Worm (Caenorhabditis elegans) whole organism, late embryonic: Measurements from ENCODE around the gene snt-5.

ENCODE experiments used
- F13H6.1 ChIP-seq: sonication (generic microtip); optimal IDR thresholded peaks from 2 replicates; lab custom pipeline; 2016; ENCODE audit warnings: missing genetic modification characterization, missing compliant biosample characterization
- K02D7.2 ChIP-seq: sonication (generic microtip); optimal IDR thresholded peaks from 2 replicates; lab custom pipeline; 2017; ENCODE audit warnings: mild to moderate bottlenecking, missing genetic modification characterization, missing compliant biosample characterization
- K09A11.1 ChIP-seq: sonication (generic microtip); optimal IDR thresholded peaks from 2 replicates; lab custom pipeline; 2017; ENCODE audit warnings: antibody characterized with exemption, mild to moderate bottlenecking, missing genetic modification characterization, missing compliant biosample characterization; ENCODE audit not compliant: insufficient read depth
- ama-1 ChIP-seq: fragments of 150-350 bp; optimal IDR thresholded peaks from 2 replicates; lab custom pipeline; 2014
- ceh-14 ChIP-seq: sonication (generic microtip); optimal IDR thresholded peaks from 2 replicates; lab custom pipeline; 2016; ENCODE audit warnings: missing genotype, missing genetic modification characterization, missing compliant biosample characterization
- ceh-18 ChIP-seq: sonication (generic microtip); optimal IDR thresholded peaks from 2 replicates; lab custom pipeline; 2016; ENCODE audit warnings: missing genetic modification characterization, missing compliant biosample characterization
- ceh-19 ChIP-seq: fragments of 200-800 bp; sonication (Bioruptor generic); optimal IDR thresholded peaks from 2 replicates; lab custom pipeline; 2018; ENCODE audit warnings: mild to moderate bottlenecking, missing genetic modification characterization, missing compliant biosample characterization
- ceh-22 ChIP-seq: sonication (generic microtip); optimal IDR thresholded peaks from 2 replicates; lab custom pipeline; 2017; ENCODE audit warnings: missing biosample characterization, missing genetic modification characterization
- ceh-24 ChIP-seq: sonication (generic microtip); optimal IDR thresholded peaks from 2 replicates; lab custom pipeline; 2016; ENCODE audit warnings: mild to moderate bottlenecking, missing genetic modification characterization, missing compliant biosample characterization
- ceh-31 ChIP-seq: sonication (generic microtip); optimal IDR thresholded peaks from 2 replicates; lab custom pipeline; 2016; ENCODE audit warnings: missing genetic modification characterization, missing compliant biosample characterization
- ceh-48 ChIP-seq: sonication (generic microtip); optimal IDR thresholded peaks from 2 replicates; lab custom pipeline; 2016; ENCODE audit warnings: missing genetic modification characterization, inconsistent platforms, missing compliant biosample characterization
- ceh-6 ChIP-seq: fragments of 200-800 bp; sonication (Bioruptor generic); optimal IDR thresholded peaks from 2 replicates; lab custom pipeline; 2018; ENCODE audit warnings: mild to moderate bottlenecking, missing genetic modification characterization, missing compliant biosample characterization
- che-1 ChIP-seq: sonication (generic microtip); optimal IDR thresholded peaks from 2 replicates; lab custom pipeline; 2016; ENCODE audit warnings: mild to moderate bottlenecking, missing genetic modification characterization, missing compliant biosample characterization
- dmd-4 ChIP-seq: sonication (generic microtip); optimal IDR thresholded peaks from 2 replicates; lab custom pipeline; 2016; ENCODE audit warnings: borderline replicate concordance, missing genetic modification characterization, missing compliant biosample characterization
- dve-1 ChIP-seq: sonication (generic microtip); optimal IDR thresholded peaks from 2 replicates; lab custom pipeline; 2017; ENCODE audit warnings: antibody characterized with exemption, mild to moderate bottlenecking, missing genetic modification characterization, missing compliant biosample characterization
- eyg-1 ChIP-seq: sonication (generic microtip); optimal IDR thresholded peaks from 2 replicates; lab custom pipeline; 2016; ENCODE audit warnings: missing genotype, missing genetic modification characterization, missing compliant biosample characterization
- fkh-10 ChIP-seq: fragments of 150-350 bp; optimal IDR thresholded peaks from 2 replicates; lab custom pipeline; 2014; ENCODE audit warnings: missing biosample characterization, missing genetic modification reagents, missing genetic modification characterization
- gmeb-2 ChIP-seq: sonication (generic microtip); optimal IDR thresholded peaks from 2 replicates; lab custom pipeline; 2016; ENCODE audit warnings: missing genetic modification characterization, inconsistent platforms, missing compliant biosample characterization
- hlh-15 ChIP-seq: sonication (generic microtip); optimal IDR thresholded peaks from 2 replicates; lab custom pipeline; 2016; ENCODE audit warnings: missing genetic modification characterization, missing compliant biosample characterization
- hlh-6 ChIP-seq: sonication (generic microtip); optimal IDR thresholded peaks from 2 replicates; lab custom pipeline; 2016; ENCODE audit warnings: missing genotype, missing genetic modification characterization, missing compliant biosample characterization
- nfya-1 ChIP-seq: sonication (generic microtip); optimal IDR thresholded peaks from 2 replicates; lab custom pipeline; 2017; ENCODE audit warnings: missing genetic modification characterization, mild to moderate bottlenecking, missing compliant biosample characterization, antibody characterized with exemption, moderate library complexity
- odd-2 ChIP-seq: sonication (generic microtip); optimal IDR thresholded peaks from 2 replicates; lab custom pipeline; 2017; ENCODE audit warnings: antibody characterized with exemption, mild to moderate bottlenecking, missing genetic modification characterization, missing compliant biosample characterization
- pag-3 ChIP-seq: sonication (generic microtip); optimal IDR thresholded peaks from 2 replicates; lab custom pipeline; 2016; ENCODE audit warnings: missing compliant biosample characterization, missing genetic modification characterization, borderline replicate concordance
- pha-4 ChIP-seq: fragments of 150-350 bp; optimal IDR thresholded peaks from 2 replicates; lab custom pipeline; 2018; ENCODE audit warnings: missing biosample characterization, missing genetic modification reagents, missing genetic modification characterization
- pqm-1 ChIP-seq: sonication (generic microtip); optimal IDR thresholded peaks from 2 replicates; lab custom pipeline; 2016; ENCODE audit warnings: missing genetic modification characterization, missing compliant biosample characterization
- sdc-2 ChIP-seq: sonication (generic microtip); optimal IDR thresholded peaks from 2 replicates; lab custom pipeline; 2016; ENCODE audit warnings: missing genotype, missing genetic modification characterization, missing compliant biosample characterization
- sox-4 ChIP-seq: sonication (generic microtip); optimal IDR thresholded peaks from 2 replicates; lab custom pipeline; 2017; ENCODE audit warnings: mild to moderate bottlenecking, missing genetic modification characterization, inconsistent platforms, missing compliant biosample characterization
- ttx-3 ChIP-seq: sonication (generic microtip); optimal IDR thresholded peaks from 2 replicates; lab custom pipeline; 2016; ENCODE audit warnings: missing genetic modification reagents, missing genetic modification characterization, missing compliant biosample characterization
- unc-3 ChIP-seq, 2 experiments: fragments of 200-800 bp in 1 of 2; sonication (Bioruptor generic) in 1 of 2; sonication (generic microtip) in 1 of 2; conservative IDR thresholded peaks in 1 of 2; optimal IDR thresholded peaks in 1 of 2; 2 replicates each; pipeline versions ENCODE4 v1.3.6 to Lab custom; 2016 to 2022; ENCODE audit warnings: missing compliant biosample characterization in 2 of 2, missing genetic modification characterization in 2 of 2, missing genetic modification reagents in 1 of 2
- unc-42 ChIP-seq: sonication (generic microtip); optimal IDR thresholded peaks from 2 replicates; lab custom pipeline; 2016; ENCODE audit warnings: missing genotype, missing genetic modification characterization, missing compliant biosample characterization
- zip-5 ChIP-seq: sonication (generic microtip); optimal IDR thresholded peaks from 2 replicates; lab custom pipeline; 2016; ENCODE audit warnings: missing genetic modification characterization, missing compliant biosample characterization
- ztf-16 ChIP-seq: sonication (generic microtip); optimal IDR thresholded peaks from 2 replicates; lab custom pipeline; 2017; ENCODE audit warnings: missing genetic modification characterization, missing compliant biosample characterization

Gene snt-5

DNA sequence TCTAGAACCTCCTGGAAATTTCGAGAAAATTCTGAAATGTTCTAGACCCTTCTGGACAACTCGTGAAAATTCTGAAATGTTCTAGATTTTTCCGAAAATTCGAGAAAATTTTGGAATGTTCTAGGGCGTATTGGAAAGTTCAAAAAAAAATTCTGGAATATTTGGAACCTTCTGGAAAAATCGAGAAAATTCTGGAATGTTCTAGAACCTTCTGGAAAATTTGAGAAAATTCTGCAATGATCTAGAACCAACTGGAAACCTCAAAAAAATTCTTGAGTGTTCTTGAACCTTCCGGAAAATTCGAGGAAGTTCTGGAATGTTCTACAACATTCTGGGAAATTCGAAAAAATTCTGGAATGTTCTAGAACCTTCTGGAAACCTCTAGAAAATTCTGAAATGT, 59.0 kb downstream of the snt-5 start:
- no peak for TF ChIP-seq nfya-1 (tag; lab: Kevin White, UChicago)
- TF ChIP-seq ceh-24 (tag; lab: Kevin White, UChicago), result no peak
- no peak for TF ChIP-seq unc-3 (GFP tag; conservative IDR thresholded peaks at IDR 0.05; lab: Robert Waterston, UW)
- no peak for TF ChIP-seq unc-3 (tag; optimal IDR thresholded peaks at IDR 0.05; lab: Kevin White, UChicago)
- no peak for TF ChIP-seq hlh-15 (tag; lab: Kevin White, UChicago)
- no peak for TF ChIP-seq ceh-6 (GFP tag; lab: Kevin White, UChicago)
- no peak for TF ChIP-seq ceh-48
- no peak for TF ChIP-seq odd-2 (tag; lab: Kevin White, UChicago)
- TF ChIP-seq ceh-14, result no peak
- no peak for TF ChIP-seq gmeb-2 (tag; lab: Kevin White, UChicago)
- no peak for TF ChIP-seq pag-3 (tag; lab: Kevin White, UChicago)
- no peak for TF ChIP-seq ceh-19
- no peak for TF ChIP-seq F13H6.1 (tag; lab: Kevin White, UChicago)
- TF ChIP-seq pqm-1, result no peak
- no peak for TF ChIP-seq ttx-3 (tag; lab: Kevin White, UChicago)
- no peak for TF ChIP-seq che-1 (tag; lab: Kevin White, UChicago)
- no peak for TF ChIP-seq sdc-2 (tag; lab: Kevin White, UChicago)
- TF ChIP-seq K09A11.1 (tag; lab: Kevin White, UChicago), result no peak

DNA sequence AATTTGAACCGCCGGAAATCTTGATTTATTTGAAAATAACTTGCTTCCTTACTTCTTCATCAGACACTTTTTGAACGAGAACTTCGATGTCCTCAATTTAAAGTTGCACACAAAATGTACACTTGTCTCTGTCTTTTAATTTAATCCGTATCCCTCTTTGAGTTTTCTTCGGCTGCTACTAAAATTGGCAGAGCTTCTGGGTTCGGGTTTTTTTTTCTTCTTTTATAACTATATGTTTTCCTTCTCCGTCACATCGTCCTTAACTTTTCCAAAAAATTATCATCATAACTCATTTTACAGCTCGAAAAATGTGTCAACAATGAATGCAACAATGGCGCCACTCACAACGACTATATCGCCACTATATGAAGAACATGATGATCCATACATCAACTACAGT, 59.5 kb downstream of the snt-5 start, which contains the start of gene glb-33:
Gene glb-33, plus strand, starts transcription at position 301 of the 400 bp plus-strand sequence.
- no peak for TF ChIP-seq zip-5 (tag; lab: Kevin White, UChicago)
- TF ChIP-seq dve-1 (tag; lab: Kevin White, UChicago), result no peak
- no peak for TF ChIP-seq sox-4
- TF ChIP-seq K09A11.1 (tag; lab: Kevin White, UChicago), result no peak
- TF ChIP-seq eyg-1 (tag; lab: Kevin White, UChicago), result no peak
- no peak for TF ChIP-seq ceh-18 (tag; lab: Kevin White, UChicago)
- no peak for TF ChIP-seq ztf-16
- TF ChIP-seq ceh-31, result no peak
- no peak for TF ChIP-seq K02D7.2 (tag; lab: Kevin White, UChicago)
- TF ChIP-seq ama-1 (lab: Kevin White, UChicago), result no peak
- TF ChIP-seq dmd-4, result no peak
- TF ChIP-seq fkh-10 (GFP tag; lab: Kevin White, UChicago), result no peak
- TF ChIP-seq hlh-6 (tag; lab: Kevin White, UChicago), result no peak

ce11 chrV:1349802-1350201, 61.6 kb downstream of the snt-5 start:
- TF ChIP-seq unc-42 (tag; lab: Kevin White, UChicago) (peak; percentile 86), ceh-31 (peak; percentile 16), pha-4 (no peak), ceh-22 (tag; lab: Kevin White, UChicago) (no peak)
